Worm (Caenorhabditis elegans) whole organism, late embryonic: ENCODE data around the gene nlp-23.

ENCODE experiments used
- C08G9.2 ChIP-seq: sonication (generic microtip); optimal IDR thresholded peaks from 2 replicates; lab custom pipeline; 2016; ENCODE audit warnings: mild to moderate bottlenecking, missing genetic modification characterization, moderate library complexity, missing compliant biosample characterization
- C38D4.7 ChIP-seq: fragments of 200-800 bp; sonication (Bioruptor generic); optimal IDR thresholded peaks from 2 replicates; lab custom pipeline; 2018; ENCODE audit warnings: mild to moderate bottlenecking, missing genetic modification characterization, moderate library complexity, missing compliant biosample characterization
- F13H6.1 ChIP-seq: sonication (generic microtip); optimal IDR thresholded peaks from 2 replicates; lab custom pipeline; 2016; ENCODE audit warnings: missing genetic modification characterization, missing compliant biosample characterization
- K02D7.2 ChIP-seq: sonication (generic microtip); optimal IDR thresholded peaks from 2 replicates; lab custom pipeline; 2017; ENCODE audit warnings: mild to moderate bottlenecking, missing genetic modification characterization, missing compliant biosample characterization
- T23F11.4 ChIP-seq: fragments of 200-800 bp; sonication (Bioruptor generic); optimal IDR thresholded peaks from 2 replicates; lab custom pipeline; 2018; ENCODE audit warnings: mild to moderate bottlenecking, missing genetic modification characterization, missing compliant biosample characterization
- ama-1 ChIP-seq: fragments of 150-350 bp; optimal IDR thresholded peaks from 2 replicates; lab custom pipeline; 2014
- ceh-14 ChIP-seq: sonication (generic microtip); optimal IDR thresholded peaks from 2 replicates; lab custom pipeline; 2016; ENCODE audit warnings: missing genotype, missing genetic modification characterization, missing compliant biosample characterization
- ceh-18 ChIP-seq: sonication (generic microtip); optimal IDR thresholded peaks from 2 replicates; lab custom pipeline; 2016; ENCODE audit warnings: missing genetic modification characterization, missing compliant biosample characterization
- ceh-22 ChIP-seq: sonication (generic microtip); optimal IDR thresholded peaks from 2 replicates; lab custom pipeline; 2017; ENCODE audit warnings: missing biosample characterization, missing genetic modification characterization
- ceh-24 ChIP-seq: sonication (generic microtip); optimal IDR thresholded peaks from 2 replicates; lab custom pipeline; 2016; ENCODE audit warnings: mild to moderate bottlenecking, missing genetic modification characterization, missing compliant biosample characterization
- ceh-30 ChIP-seq: fragments of 150-350 bp; optimal IDR thresholded peaks from 2 replicates; lab custom pipeline; 2014; ENCODE audit warnings: missing biosample characterization, missing genetic modification characterization
- ceh-31 ChIP-seq: sonication (generic microtip); optimal IDR thresholded peaks from 2 replicates; lab custom pipeline; 2016; ENCODE audit warnings: missing genetic modification characterization, missing compliant biosample characterization
- ceh-45 ChIP-seq: fragments of 200-800 bp; sonication (Bioruptor generic); IDR thresholded peaks from 2 replicates; pipeline ENCODE4 v1.3.6; 2022; ENCODE audit warnings: missing genetic modification reagents, missing genetic modification characterization, missing compliant biosample characterization
- ceh-48 ChIP-seq: sonication (generic microtip); optimal IDR thresholded peaks from 2 replicates; lab custom pipeline; 2016; ENCODE audit warnings: missing genetic modification characterization, inconsistent platforms, missing compliant biosample characterization
- ceh-6 ChIP-seq: fragments of 200-800 bp; sonication (Bioruptor generic); optimal IDR thresholded peaks from 2 replicates; lab custom pipeline; 2018; ENCODE audit warnings: mild to moderate bottlenecking, missing genetic modification characterization, missing compliant biosample characterization
- ceh-9 ChIP-seq: sonication (generic microtip); optimal IDR thresholded peaks from 2 replicates; lab custom pipeline; 2016; ENCODE audit warnings: mild to moderate bottlenecking, missing genetic modification characterization, inconsistent platforms, missing compliant biosample characterization
- che-1 ChIP-seq: sonication (generic microtip); optimal IDR thresholded peaks from 2 replicates; lab custom pipeline; 2016; ENCODE audit warnings: mild to moderate bottlenecking, missing genetic modification characterization, missing compliant biosample characterization
- dmd-4 ChIP-seq: sonication (generic microtip); optimal IDR thresholded peaks from 2 replicates; lab custom pipeline; 2016; ENCODE audit warnings: borderline replicate concordance, missing genetic modification characterization, missing compliant biosample characterization
- dve-1 ChIP-seq: sonication (generic microtip); optimal IDR thresholded peaks from 2 replicates; lab custom pipeline; 2017; ENCODE audit warnings: antibody characterized with exemption, mild to moderate bottlenecking, missing genetic modification characterization, missing compliant biosample characterization
- fax-1 ChIP-seq: sonication (generic microtip); optimal IDR thresholded peaks from 2 replicates; lab custom pipeline; 2016; ENCODE audit warnings: missing genotype, missing genetic modification characterization, missing compliant biosample characterization
- fkh-10 ChIP-seq: fragments of 150-350 bp; optimal IDR thresholded peaks from 2 replicates; lab custom pipeline; 2014; ENCODE audit warnings: missing biosample characterization, missing genetic modification reagents, missing genetic modification characterization
- gmeb-2 ChIP-seq: sonication (generic microtip); optimal IDR thresholded peaks from 2 replicates; lab custom pipeline; 2016; ENCODE audit warnings: missing genetic modification characterization, inconsistent platforms, missing compliant biosample characterization
- hlh-15 ChIP-seq: sonication (generic microtip); optimal IDR thresholded peaks from 2 replicates; lab custom pipeline; 2016; ENCODE audit warnings: missing genetic modification characterization, missing compliant biosample characterization
- hlh-30 ChIP-seq: sonication (generic microtip); optimal IDR thresholded peaks from 2 replicates; lab custom pipeline; 2017; ENCODE audit warnings: antibody characterized with exemption, missing genetic modification characterization, missing compliant biosample characterization; ENCODE audit not compliant: insufficient read depth
- hlh-8 ChIP-seq: sonication (generic microtip); optimal IDR thresholded peaks from 2 replicates; lab custom pipeline; 2016; ENCODE audit warnings: missing genotype, missing genetic modification characterization, missing compliant biosample characterization
- madf-2 ChIP-seq: sonication (generic microtip); optimal IDR thresholded peaks from 2 replicates; lab custom pipeline; 2017; ENCODE audit warnings: missing genetic modification characterization, missing compliant biosample characterization
- npax-4 ChIP-seq: sonication (generic microtip); optimal IDR thresholded peaks from 2 replicates; lab custom pipeline; 2016; ENCODE audit warnings: missing genetic modification characterization, missing compliant biosample characterization
- odd-2 ChIP-seq: sonication (generic microtip); optimal IDR thresholded peaks from 2 replicates; lab custom pipeline; 2017; ENCODE audit warnings: antibody characterized with exemption, mild to moderate bottlenecking, missing genetic modification characterization, missing compliant biosample characterization
- pag-3 ChIP-seq: sonication (generic microtip); optimal IDR thresholded peaks from 2 replicates; lab custom pipeline; 2016; ENCODE audit warnings: missing compliant biosample characterization, missing genetic modification characterization, borderline replicate concordance
- pax-1 ChIP-seq: fragments of 150-350 bp; optimal IDR thresholded peaks from 2 replicates; lab custom pipeline; 2014; ENCODE audit warnings: missing biosample characterization, missing genetic modification characterization
- pha-4 ChIP-seq: fragments of 150-350 bp; optimal IDR thresholded peaks from 2 replicates; lab custom pipeline; 2018; ENCODE audit warnings: missing biosample characterization, missing genetic modification reagents, missing genetic modification characterization
- pqm-1 ChIP-seq: sonication (generic microtip); optimal IDR thresholded peaks from 2 replicates; lab custom pipeline; 2016; ENCODE audit warnings: missing genetic modification characterization, missing compliant biosample characterization
- pros-1 ChIP-seq: fragments of 150-350 bp; optimal IDR thresholded peaks from 2 replicates; lab custom pipeline; 2014; ENCODE audit warnings: missing biosample characterization, missing genetic modification reagents, missing genetic modification characterization
- rnt-1 ChIP-seq: sonication (generic microtip); optimal IDR thresholded peaks from 2 replicates; lab custom pipeline; 2016; ENCODE audit warnings: missing genetic modification characterization, missing compliant biosample characterization
- sox-2 ChIP-seq: fragments of 200-800 bp; sonication (Bioruptor generic); IDR thresholded peaks from 2 replicates; pipeline ENCODE4 v1.3.6; 2022; ENCODE audit warnings: missing genetic modification reagents, missing genetic modification characterization, missing compliant biosample characterization
- tbx-2 ChIP-seq: sonication (generic microtip); optimal IDR thresholded peaks from 2 replicates; lab custom pipeline; 2016; ENCODE audit warnings: missing genetic modification characterization, missing compliant biosample characterization
- tbx-7 ChIP-seq: sonication (generic microtip); optimal IDR thresholded peaks from 2 replicates; lab custom pipeline; 2016; ENCODE audit warnings: missing genotype, missing genetic modification characterization, missing compliant biosample characterization
- unc-3 ChIP-seq, 2 experiments: fragments of 200-800 bp in 1 of 2; sonication (Bioruptor generic) in 1 of 2; sonication (generic microtip) in 1 of 2; conservative IDR thresholded peaks in 1 of 2; optimal IDR thresholded peaks in 1 of 2; 2 replicates each; pipeline versions ENCODE4 v1.3.6 to Lab custom; 2016 to 2022; ENCODE audit warnings: missing compliant biosample characterization in 2 of 2, missing genetic modification characterization in 2 of 2, missing genetic modification reagents in 1 of 2
- unc-42 ChIP-seq: sonication (generic microtip); optimal IDR thresholded peaks from 2 replicates; lab custom pipeline; 2016; ENCODE audit warnings: missing genotype, missing genetic modification characterization, missing compliant biosample characterization
- ztf-16 ChIP-seq: sonication (generic microtip); optimal IDR thresholded peaks from 2 replicates; lab custom pipeline; 2017; ENCODE audit warnings: missing genetic modification characterization, missing compliant biosample characterization

Gene nlp-23

ce11 chrX:2344666-2345065 is 1.9 kb upstream of the nlp-23 start, which contains the start of gene nlp-2:
Gene nlp-2 (minus strand): TSS chrX:2344766.
- no peak for TF ChIP-seq hlh-8
- no peak for TF ChIP-seq pros-1 (tag; lab: Kevin White, UChicago)
- no peak for TF ChIP-seq dmd-4
- no peak for TF ChIP-seq hlh-30
- no peak for TF ChIP-seq unc-42
- no peak for TF ChIP-seq ceh-6
- TF ChIP-seq sox-2 (GFP tag; lab: Robert Waterston, UW) = no peak
- TF ChIP-seq fax-1 (tag; lab: Kevin White, UChicago) = no peak
- no peak for TF ChIP-seq T23F11.4 (GFP tag; lab: Kevin White, UChicago)
- no peak for TF ChIP-seq npax-4 (tag; lab: Kevin White, UChicago)
- TF ChIP-seq C38D4.7 (GFP tag; lab: Kevin White, UChicago) = no peak
- TF ChIP-seq ama-1 (lab: Kevin White, UChicago) = no peak
- TF ChIP-seq K02D7.2 = no peak

ce11 chrX:2344104-2344503 is 1.3 kb upstream of the nlp-23 start:
- TF ChIP-seq ceh-14 (tag; lab: Kevin White, UChicago) = no peak
- TF ChIP-seq pqm-1 = no peak
- TF ChIP-seq pros-1 (tag; lab: Kevin White, UChicago) = no peak
- TF ChIP-seq F13H6.1 (tag; lab: Kevin White, UChicago) = no peak
- TF ChIP-seq ceh-18 = no peak
- TF ChIP-seq C08G9.2 = no peak

- TF ChIP-seq rnt-1 = no peak
- no peak for TF ChIP-seq ceh-31 (tag; lab: Kevin White, UChicago)
- TF ChIP-seq tbx-2 (tag; lab: Kevin White, UChicago) = no peak
- no peak for TF ChIP-seq ceh-18
- no peak for TF ChIP-seq gmeb-2 (tag; lab: Kevin White, UChicago)
- TF ChIP-seq C08G9.2 = no peak
- no peak for TF ChIP-seq madf-2 (tag; lab: Kevin White, UChicago)
- TF ChIP-seq pax-1 (tag; lab: Kevin White, UChicago) = no peak
- TF ChIP-seq ceh-45 = no peak
- no peak for TF ChIP-seq dve-1 (tag; lab: Kevin White, UChicago)
- no peak for TF ChIP-seq C38D4.7 (GFP tag; lab: Kevin White, UChicago)
- no peak for TF ChIP-seq ceh-24
- no peak for TF ChIP-seq ama-1 (lab: Kevin White, UChicago)
- TF ChIP-seq che-1 = no peak
- TF ChIP-seq F13H6.1 (tag; lab: Kevin White, UChicago) = no peak
- TF ChIP-seq hlh-15 = no peak
- TF ChIP-seq unc-42 = no peak
- no peak for TF ChIP-seq tbx-7 (tag; lab: Kevin White, UChicago)
- no peak for TF ChIP-seq fkh-10
- TF ChIP-seq ceh-9 = no peak
Measured at ce11 chrX:2341989-2342388, 770 bp downstream of the nlp-23 start, which contains the start of gene nlp-22. Gene nlp-22 (minus strand): TSS chrX:2342089.

- no peak for TF ChIP-seq odd-2 (tag; lab: Kevin White, UChicago)
- no peak for TF ChIP-seq gmeb-2 (tag; lab: Kevin White, UChicago)
- TF ChIP-seq C38D4.7 (GFP tag; lab: Kevin White, UChicago) = no peak
- TF ChIP-seq C08G9.2 = no peak
- TF ChIP-seq fax-1 (tag; lab: Kevin White, UChicago) = no peak
- no peak for TF ChIP-seq pag-3 (tag; lab: Kevin White, UChicago)
- TF ChIP-seq ceh-48 (tag; lab: Kevin White, UChicago) = no peak
- TF ChIP-seq ztf-16 = no peak
- no peak for TF ChIP-seq che-1
- no peak for TF ChIP-seq ceh-45
- TF ChIP-seq ceh-30 (tag; lab: Kevin White, UChicago) = no peak
- TF ChIP-seq unc-3 (GFP tag; conservative IDR thresholded peaks at IDR 0.05; lab: Robert Waterston, UW) = no peak
- no peak for TF ChIP-seq unc-3 (tag; optimal IDR thresholded peaks at IDR 0.05; lab: Kevin White, UChicago)
- TF ChIP-seq pha-4 (tag; lab: Kevin White, UChicago) = no peak
- TF ChIP-seq tbx-2 (tag; lab: Kevin White, UChicago) = no peak
- no peak for TF ChIP-seq ceh-22 (tag; lab: Kevin White, UChicago)
Measured at ce11 chrX:2338210-2338609, 4.5 kb downstream of the nlp-23 start, which contains the start of gene nlp-45. Gene nlp-45 (minus strand): TSS chrX:2338310.
